Fruit fly (Drosophila melanogaster) whole organism, embryonic: ENCODE measurements around the gene Hasp.

Source experiments
- ATbp ChIP-seq: fragments of 200-800 bp; sonication (Bioruptor generic); optimal IDR thresholded peaks from 2 replicates; lab custom pipeline; 2017; ENCODE audit warnings: missing biosample characterization, mild to moderate bottlenecking, missing genetic modification characterization, missing genetic modification reagents
- Aef1 ChIP-seq: fragments of 200-800 bp; sonication (Bioruptor generic); IDR thresholded peaks from 3 replicates; pipeline ENCODE4 v1.3.6; 2022; ENCODE audit warnings: missing biosample characterization, missing genetic modification characterization
- Bgb ChIP-seq: fragments of 200-800 bp; sonication (Bioruptor generic); IDR thresholded peaks from 2 replicates; pipeline ENCODE4 v1.3.6; 2022; ENCODE audit warnings: missing biosample characterization, missing genetic modification characterization; ENCODE audit not compliant: partially characterized antibody
- CG10209 ChIP-seq: fragments of 200-800 bp; sonication (Bioruptor generic); optimal IDR thresholded peaks from 3 replicates; lab custom pipeline; 2017; ENCODE audit warnings: missing biosample characterization, mild to moderate bottlenecking, missing genetic modification characterization, missing genetic modification reagents
- CG10543 ChIP-seq: fragments of 200-800 bp; sonication (Bioruptor generic); optimal IDR thresholded peaks from 3 replicates; lab custom pipeline; 2017; ENCODE audit warnings: missing biosample characterization, mild to moderate bottlenecking, missing genetic modification characterization, moderate library complexity
- CG11247 ChIP-seq: fragments of 200-800 bp; sonication (Bioruptor generic); IDR thresholded peaks from 2 replicates; pipeline ENCODE4 v1.3.6; 2022; ENCODE audit warnings: missing biosample characterization, missing genetic modification characterization
- CG15514 ChIP-seq: fragments of 200-800 bp; sonication (Bioruptor generic); optimal IDR thresholded peaks from 3 replicates; lab custom pipeline; 2017; ENCODE audit warnings: missing biosample characterization, missing genetic modification characterization, mild to moderate bottlenecking, moderate library complexity, missing genetic modification reagents
- CG15601 ChIP-seq: fragments of 200-800 bp; sonication (Bioruptor generic); optimal IDR thresholded peaks from 3 replicates; lab custom pipeline; 2019; ENCODE audit warnings: missing biosample characterization, mild to moderate bottlenecking, missing genetic modification characterization, moderate library complexity
- CG16815 ChIP-seq: fragments of 200-800 bp; sonication (Bioruptor generic); optimal IDR thresholded peaks from 3 replicates; lab custom pipeline; 2017; ENCODE audit warnings: missing biosample characterization, mild to moderate bottlenecking, missing genetic modification characterization
- CG2120 ChIP-seq: fragments of 200-800 bp; sonication (Bioruptor generic); optimal IDR thresholded peaks from 3 replicates; lab custom pipeline; 2016; ENCODE audit warnings: missing biosample characterization, missing genetic modification characterization
- CG30020 ChIP-seq: fragments of 200-800 bp; optimal IDR thresholded peaks from 2 replicates; lab custom pipeline; 2019; ENCODE audit warnings: missing biosample characterization, mild to moderate bottlenecking, missing genetic modification characterization, moderate library complexity
- CG3407 ChIP-seq: fragments of 200-800 bp; sonication (Bioruptor generic); optimal IDR thresholded peaks from 2 replicates; lab custom pipeline; 2018; ENCODE audit warnings: missing biosample characterization, mild to moderate bottlenecking, missing genetic modification characterization
- CG4730 ChIP-seq: fragments of 200-800 bp; sonication (Bioruptor generic); IDR thresholded peaks from 2 replicates; pipeline ENCODE4 v1.3.6; 2022; ENCODE audit warnings: missing biosample characterization, missing genetic modification characterization
- CG7786 ChIP-seq: fragments of 200-800 bp; sonication (Bioruptor generic); optimal IDR thresholded peaks from 2 replicates; lab custom pipeline; 2016; ENCODE audit warnings: missing biosample characterization, missing genetic modification characterization
- CG9876 ChIP-seq: fragments of 200-800 bp; sonication (Bioruptor generic); optimal IDR thresholded peaks from 2 replicates; lab custom pipeline; 2016; ENCODE audit warnings: missing biosample characterization, missing genetic modification characterization
- CoRest ChIP-seq: fragments of 200-800 bp; sonication (Bioruptor generic); optimal IDR thresholded peaks from 3 replicates; lab custom pipeline; 2018; ENCODE audit warnings: missing biosample characterization, mild to moderate bottlenecking, missing genetic modification characterization, moderate library complexity
- CrebB ChIP-seq: fragments of 200-800 bp; sonication (Bioruptor generic); optimal IDR thresholded peaks from 3 replicates; lab custom pipeline; 2018; ENCODE audit warnings: missing biosample characterization, mild to moderate bottlenecking, missing genetic modification characterization
- Dref ChIP-seq: fragments of 200-800 bp; sonication (Bioruptor generic); IDR thresholded peaks from 2 replicates; pipeline ENCODE4 v1.3.6; 2022; ENCODE audit warnings: missing biosample characterization, missing genetic modification characterization
- Eip74EF ChIP-seq, 2 experiments: fragments of 200-800 bp in 1 of 2; fragments of >200 bp in 1 of 2; sonication (Bioruptor generic) in 1 of 2; optimal IDR thresholded peaks; 2 replicates each; lab custom pipeline; 2017 to 2019; ENCODE audit warnings: missing biosample characterization in 2 of 2, missing genetic modification characterization in 2 of 2, mild to moderate bottlenecking in 1 of 2, moderate library complexity in 1 of 2
- Gsc ChIP-seq: fragments of 200-800 bp; sonication (Bioruptor generic); IDR thresholded peaks from 2 replicates; pipeline ENCODE4 v1.3.6; 2022; ENCODE audit warnings: missing biosample characterization, missing genetic modification characterization
- Meics ChIP-seq: fragments of 200-800 bp; sonication (Bioruptor generic); optimal IDR thresholded peaks from 2 replicates; lab custom pipeline; 2017; ENCODE audit warnings: missing biosample characterization, mild to moderate bottlenecking, missing genetic modification characterization
- NK7.1 ChIP-seq: fragments of 200-800 bp; sonication (Bioruptor generic); optimal IDR thresholded peaks from 3 replicates; lab custom pipeline; 2016; ENCODE audit warnings: missing biosample characterization, missing genetic modification characterization
- Nf-YC ChIP-seq: fragments of 200-800 bp; optimal IDR thresholded peaks from 3 replicates; lab custom pipeline; 2019; ENCODE audit warnings: missing biosample characterization, mild to moderate bottlenecking, missing genetic modification characterization, moderate library complexity
- Pdp1 ChIP-seq, 2 experiments: fragments of 200-800 bp; sonication (Bioruptor generic); optimal IDR thresholded peaks; 3 replicates each; lab custom pipeline; 2016; ENCODE audit warnings: missing biosample characterization in 2 of 2, missing genetic modification characterization in 2 of 2, mild to moderate bottlenecking in 1 of 2, moderate library complexity in 1 of 2
- Spps ChIP-seq: fragments of 200-800 bp; sonication (Bioruptor generic); optimal IDR thresholded peaks from 2 replicates; lab custom pipeline; 2018; ENCODE audit warnings: missing biosample characterization, mild to moderate bottlenecking, missing genetic modification characterization
- aop ChIP-seq: fragments of 200-800 bp; sonication (Bioruptor generic); IDR thresholded peaks from 2 replicates; pipeline ENCODE4 v1.3.6; 2022; ENCODE audit warnings: missing biosample characterization, missing genetic modification characterization
- ap ChIP-seq: fragments of 200-800 bp; sonication (Bioruptor generic); IDR thresholded peaks from 2 replicates; pipeline ENCODE4 v1.3.6; 2022; ENCODE audit warnings: missing biosample characterization, missing genetic modification characterization
- ash1 ChIP-seq: fragments of 200-800 bp; sonication (Bioruptor generic); optimal IDR thresholded peaks from 2 replicates; lab custom pipeline; 2018; ENCODE audit warnings: missing biosample characterization, mild to moderate bottlenecking, missing genetic modification characterization
- az2 ChIP-seq: fragments of 200-800 bp; sonication (Bioruptor generic); optimal IDR thresholded peaks from 3 replicates; lab custom pipeline; 2016; ENCODE audit warnings: missing biosample characterization, missing genetic modification characterization
- bcd ChIP-seq: fragments of 200-800 bp; sonication (Bioruptor generic); optimal IDR thresholded peaks from 2 replicates; lab custom pipeline; 2017; ENCODE audit warnings: missing biosample characterization, mild to moderate bottlenecking, missing genetic modification characterization
- cato ChIP-seq: fragments of 200-800 bp; sonication (Bioruptor generic); optimal IDR thresholded peaks from 2 replicates; lab custom pipeline; 2016; ENCODE audit warnings: missing biosample characterization, missing genetic modification characterization, borderline replicate concordance
- da ChIP-seq: fragments of 200-800 bp; sonication (Bioruptor generic); optimal IDR thresholded peaks from 2 replicates; lab custom pipeline; 2016; ENCODE audit warnings: missing biosample characterization, missing genetic modification characterization
- ems ChIP-seq: fragments of 200-800 bp; sonication (Bioruptor generic); optimal IDR thresholded peaks from 3 replicates; lab custom pipeline; 2016; ENCODE audit warnings: missing biosample characterization, missing genetic modification characterization
- ewg ChIP-seq: fragments of 200-800 bp; sonication (Bioruptor generic); optimal IDR thresholded peaks from 3 replicates; lab custom pipeline; 2017; ENCODE audit warnings: mild to moderate bottlenecking, missing biosample characterization, missing genetic modification reagents, missing genetic modification characterization
- gce ChIP-seq: fragments of 200-800 bp; sonication (Bioruptor generic); IDR thresholded peaks from 3 replicates; pipeline ENCODE4 v1.3.6; 2022; ENCODE audit warnings: missing biosample characterization, missing genetic modification characterization
- hbn ChIP-seq: fragments of 200-800 bp; sonication (Bioruptor generic); IDR thresholded peaks from 2 replicates; pipeline ENCODE4 v1.3.6; 2022; ENCODE audit warnings: missing biosample characterization, missing genetic modification characterization; ENCODE audit not compliant: partially characterized antibody
- kay ChIP-seq: fragments of 200-800 bp; sonication (Bioruptor generic); optimal IDR thresholded peaks from 2 replicates; lab custom pipeline; 2016; ENCODE audit warnings: missing biosample characterization, missing genetic modification characterization
- lab ChIP-seq: fragments of 200-800 bp; sonication (Bioruptor generic); optimal IDR thresholded peaks from 3 replicates; lab custom pipeline; 2017; ENCODE audit warnings: missing biosample characterization, missing genetic modification characterization, mild to moderate bottlenecking, moderate library complexity, missing genetic modification reagents
- lola ChIP-seq, 3 experiments: fragments of >200 bp in 2 of 3; fragments of 200-800 bp in 1 of 3; sonication (Bioruptor generic) in 1 of 3; optimal IDR thresholded peaks; 2 replicates each; lab custom pipeline; 2017 to 2019; ENCODE audit warnings: missing biosample characterization in 3 of 3, missing genetic modification characterization in 3 of 3, mild to moderate bottlenecking in 1 of 3, moderate library complexity in 1 of 3
- pb ChIP-seq: fragments of 200-800 bp; sonication (Bioruptor generic); optimal IDR thresholded peaks from 3 replicates; lab custom pipeline; 2016; ENCODE audit warnings: missing biosample characterization, missing genetic modification characterization
- ranshi ChIP-seq: fragments of 200-800 bp; sonication (Bioruptor generic); IDR thresholded peaks from 2 replicates; pipeline ENCODE4 v1.3.6; 2022; ENCODE audit warnings: missing biosample characterization, missing genetic modification characterization
- slou ChIP-seq: fragments of 200-800 bp; sonication (Bioruptor generic); optimal IDR thresholded peaks from 3 replicates; lab custom pipeline; 2016; ENCODE audit warnings: missing biosample characterization, missing genetic modification characterization
- sna ChIP-seq: fragments of 200-800 bp; sonication (Bioruptor generic); IDR thresholded peaks from 2 replicates; pipeline ENCODE4 v1.3.6; 2022; ENCODE audit warnings: missing biosample characterization, missing genetic modification characterization; ENCODE audit not compliant: partially characterized antibody
- ssp ChIP-seq: fragments of 200-800 bp; sonication (Bioruptor generic); IDR thresholded peaks from 2 replicates; pipeline ENCODE4 v1.3.6; 2022; ENCODE audit warnings: missing biosample characterization, missing genetic modification characterization
- toy ChIP-seq: fragments of 200-800 bp; sonication (Bioruptor generic); IDR thresholded peaks from 2 replicates; pipeline ENCODE4 v1.3.6; 2022; ENCODE audit warnings: missing biosample characterization, missing genetic modification characterization
- vfl ChIP-seq: fragments of 200-800 bp; sonication (Bioruptor generic); optimal IDR thresholded peaks from 2 replicates; lab custom pipeline; 2016; ENCODE audit warnings: missing biosample characterization, missing genetic modification characterization
- vnd ChIP-seq: fragments of 200-800 bp; sonication (Bioruptor generic); IDR thresholded peaks from 3 replicates; pipeline ENCODE4 v1.3.6; 2022; ENCODE audit warnings: missing biosample characterization, missing genetic modification characterization; ENCODE audit not compliant: partially characterized antibody
- vvl ChIP-seq: fragments of 200-800 bp; sonication (Bioruptor generic); IDR thresholded peaks from 2 replicates; pipeline ENCODE4 v1.3.6; 2022; ENCODE audit warnings: missing biosample characterization, missing genetic modification characterization
- wek ChIP-seq: fragments of 200-800 bp; sonication (Bioruptor generic); optimal IDR thresholded peaks from 3 replicates; lab custom pipeline; 2018; ENCODE audit warnings: missing biosample characterization, mild to moderate bottlenecking, missing genetic modification characterization, moderate library complexity

Hasp gene

dm6 chr2L:19508361-19508918 lies 8.6 kb downstream of the Hasp start, which contains the start of gene cyst (continued):
- TF ChIP-seq cato (GFP tag; lab: Kevin White, UChicago) (no peak), sna (peak; percentile 95), CG15601 (no peak), ssp (GFP tag; lab: Robert Waterston, UW) (0 out of 2 replicates have a peak, but pooled peaks have one; percentile 21), CG7786 (peak; percentile 1), vnd (GFP tag; lab: Robert Waterston, UW) (peak; percentile 97), Gsc (no peak), az2 (no peak), Pdp1 (GFP tag; optimal IDR thresholded peaks at IDR 0.05; lab: Kevin White, UChicago) (peak in 1 of 2 experiments; percentile 17), Spps (tag; lab: Kevin White, UChicago) (no peak), wek (GFP tag; lab: Kevin White, UChicago) (no peak), NK7.1 (no peak), lola (GFP tag; optimal IDR thresholded peaks at IDR 0.05; lab: Kevin White, UChicago) (no peak), ash1 (GFP tag; lab: Kevin White, UChicago) (no peak), CG11247 (GFP tag; lab: Robert Waterston, UW) (peak; percentile 19; the same call in 1 of the 2 replicates), bcd (GFP tag; lab: Kevin White, UChicago) (no peak), hbn (peak; percentile 96), Nf-YC (no peak), vvl (peak; percentile 75), CG10543 (GFP tag; lab: Kevin White, UChicago) (no peak), CG3407 (GFP tag; lab: Kevin White, UChicago) (no peak), ewg (GFP tag; lab: Kevin White, UChicago) (no peak), pb (GFP tag; lab: Kevin White, UChicago) (no peak), kay (GFP tag; lab: Kevin White, UChicago) (no peak), Eip74EF (GFP tag; optimal IDR thresholded peaks at IDR 0.05; lab: Kevin White, UChicago) (no peak), CG4730 (GFP tag; lab: Robert Waterston, UW) (no peak), Bgb (GFP tag; lab: Robert Waterston, UW) (peak; percentile 99), CG15514 (GFP tag; lab: Kevin White, UChicago) (peak; percentile 83), ap (GFP tag; lab: Robert Waterston, UW) (no peak), Aef1 (GFP tag; lab: Robert Waterston, UW) (peak; percentile 21; the same call in 1 of the 3 replicates), ranshi (GFP tag; lab: Robert Waterston, UW) (no peak), gce (GFP tag; lab: Robert Waterston, UW) (no peak), slou (no peak), ATbp (no peak), Dref (peak; percentile 69), CoRest (tag; lab: Kevin White, UChicago) (peak; percentile 60), aop (no peak), CG9876 (GFP tag; lab: Kevin White, UChicago) (no peak), ems (GFP tag; lab: Kevin White, UChicago) (no peak), CG10209 (GFP tag; lab: Kevin White, UChicago) (no peak), CG2120 (peak; percentile 69), lab (peak; percentile 54), Meics (GFP tag; lab: Kevin White, UChicago) (no peak), toy (GFP tag; lab: Robert Waterston, UW) (no peak), vfl (GFP tag; lab: Kevin White, UChicago) (peak; percentile 44), CG30020 (tag; lab: Kevin White, UChicago) (peak; percentile 35), CG16815 (GFP tag; lab: Kevin White, UChicago) (no peak), da (no peak), CrebB (tag; lab: Kevin White, UChicago) (no peak)
